Worm (Caenorhabditis elegans) whole organism, late embryonic: ENCODE data around the gene F47C12.8.

ENCODE experiments used
- K09A11.1 ChIP-seq: sonication (generic microtip); optimal IDR thresholded peaks from 2 replicates; lab custom pipeline; 2017; ENCODE audit warnings: antibody characterized with exemption, mild to moderate bottlenecking, missing genetic modification characterization, missing compliant biosample characterization; ENCODE audit not compliant: insufficient read depth
- ahr-1 ChIP-seq: sonication (generic microtip); optimal IDR thresholded peaks from 2 replicates; lab custom pipeline; 2016; ENCODE audit warnings: missing genetic modification characterization, missing compliant biosample characterization
- ama-1 ChIP-seq: fragments of 150-350 bp; optimal IDR thresholded peaks from 2 replicates; lab custom pipeline; 2014
- ceh-14 ChIP-seq: sonication (generic microtip); optimal IDR thresholded peaks from 2 replicates; lab custom pipeline; 2016; ENCODE audit warnings: missing genotype, missing genetic modification characterization, missing compliant biosample characterization
- ceh-18 ChIP-seq: sonication (generic microtip); optimal IDR thresholded peaks from 2 replicates; lab custom pipeline; 2016; ENCODE audit warnings: missing genetic modification characterization, missing compliant biosample characterization
- ceh-22 ChIP-seq: sonication (generic microtip); optimal IDR thresholded peaks from 2 replicates; lab custom pipeline; 2017; ENCODE audit warnings: missing biosample characterization, missing genetic modification characterization
- ceh-30 ChIP-seq: fragments of 150-350 bp; optimal IDR thresholded peaks from 2 replicates; lab custom pipeline; 2014; ENCODE audit warnings: missing biosample characterization, missing genetic modification characterization
- ceh-31 ChIP-seq: sonication (generic microtip); optimal IDR thresholded peaks from 2 replicates; lab custom pipeline; 2016; ENCODE audit warnings: missing genetic modification characterization, missing compliant biosample characterization
- ceh-34 ChIP-seq: sonication (generic microtip); optimal IDR thresholded peaks from 2 replicates; lab custom pipeline; 2016; ENCODE audit warnings: mild to moderate bottlenecking, missing genetic modification characterization, missing compliant biosample characterization
- ceh-45 ChIP-seq: fragments of 200-800 bp; sonication (Bioruptor generic); IDR thresholded peaks from 2 replicates; pipeline ENCODE4 v1.3.6; 2022; ENCODE audit warnings: missing genetic modification reagents, missing genetic modification characterization, missing compliant biosample characterization
- ceh-6 ChIP-seq: fragments of 200-800 bp; sonication (Bioruptor generic); optimal IDR thresholded peaks from 2 replicates; lab custom pipeline; 2018; ENCODE audit warnings: mild to moderate bottlenecking, missing genetic modification characterization, missing compliant biosample characterization
- ceh-9 ChIP-seq: sonication (generic microtip); optimal IDR thresholded peaks from 2 replicates; lab custom pipeline; 2016; ENCODE audit warnings: mild to moderate bottlenecking, missing genetic modification characterization, inconsistent platforms, missing compliant biosample characterization
- che-1 ChIP-seq: sonication (generic microtip); optimal IDR thresholded peaks from 2 replicates; lab custom pipeline; 2016; ENCODE audit warnings: mild to moderate bottlenecking, missing genetic modification characterization, missing compliant biosample characterization
- dmd-4 ChIP-seq: sonication (generic microtip); optimal IDR thresholded peaks from 2 replicates; lab custom pipeline; 2016; ENCODE audit warnings: borderline replicate concordance, missing genetic modification characterization, missing compliant biosample characterization
- dve-1 ChIP-seq: sonication (generic microtip); optimal IDR thresholded peaks from 2 replicates; lab custom pipeline; 2017; ENCODE audit warnings: antibody characterized with exemption, mild to moderate bottlenecking, missing genetic modification characterization, missing compliant biosample characterization
- elt-2 ChIP-seq: sonication (generic microtip); optimal IDR thresholded peaks from 2 replicates; lab custom pipeline; 2016; ENCODE audit warnings: missing genetic modification reagents, missing genetic modification characterization, missing compliant biosample characterization
- elt-4 ChIP-seq: sonication (generic microtip); optimal IDR thresholded peaks from 2 replicates; lab custom pipeline; 2016; ENCODE audit warnings: missing genetic modification characterization, missing compliant biosample characterization
- ets-4 ChIP-seq: sonication (generic microtip); optimal IDR thresholded peaks from 2 replicates; lab custom pipeline; 2016; ENCODE audit warnings: missing genetic modification characterization, missing compliant biosample characterization
- fax-1 ChIP-seq: sonication (generic microtip); optimal IDR thresholded peaks from 2 replicates; lab custom pipeline; 2016; ENCODE audit warnings: missing genotype, missing genetic modification characterization, missing compliant biosample characterization
- fkh-10 ChIP-seq: fragments of 150-350 bp; optimal IDR thresholded peaks from 2 replicates; lab custom pipeline; 2014; ENCODE audit warnings: missing biosample characterization, missing genetic modification reagents, missing genetic modification characterization
- hlh-13 ChIP-seq: fragments of 200-800 bp; sonication (Bioruptor generic); optimal IDR thresholded peaks from 2 replicates; lab custom pipeline; 2018; ENCODE audit warnings: mild to moderate bottlenecking, missing genetic modification characterization, missing compliant biosample characterization
- hlh-15 ChIP-seq: sonication (generic microtip); optimal IDR thresholded peaks from 2 replicates; lab custom pipeline; 2016; ENCODE audit warnings: missing genetic modification characterization, missing compliant biosample characterization
- hlh-6 ChIP-seq: sonication (generic microtip); optimal IDR thresholded peaks from 2 replicates; lab custom pipeline; 2016; ENCODE audit warnings: missing genotype, missing genetic modification characterization, missing compliant biosample characterization
- madf-2 ChIP-seq: sonication (generic microtip); optimal IDR thresholded peaks from 2 replicates; lab custom pipeline; 2017; ENCODE audit warnings: missing genetic modification characterization, missing compliant biosample characterization
- mec-3 ChIP-seq: sonication (generic microtip); optimal IDR thresholded peaks from 2 replicates; lab custom pipeline; 2016; ENCODE audit warnings: borderline replicate concordance, missing genetic modification characterization, missing compliant biosample characterization
- nhr-232 ChIP-seq: sonication (generic microtip); optimal IDR thresholded peaks from 2 replicates; lab custom pipeline; 2016; ENCODE audit warnings: missing genetic modification characterization, missing compliant biosample characterization
- pag-3 ChIP-seq: sonication (generic microtip); optimal IDR thresholded peaks from 2 replicates; lab custom pipeline; 2016; ENCODE audit warnings: missing compliant biosample characterization, missing genetic modification characterization, borderline replicate concordance
- pat-9 ChIP-seq: fragments of 200-800 bp; sonication (Bioruptor generic); optimal IDR thresholded peaks from 2 replicates; lab custom pipeline; 2018; ENCODE audit warnings: mild to moderate bottlenecking, missing genetic modification characterization, moderate library complexity, missing compliant biosample characterization
- pax-1 ChIP-seq: fragments of 150-350 bp; optimal IDR thresholded peaks from 2 replicates; lab custom pipeline; 2014; ENCODE audit warnings: missing biosample characterization, missing genetic modification characterization
- pha-2 ChIP-seq: sonication (generic microtip); optimal IDR thresholded peaks from 2 replicates; lab custom pipeline; 2017; ENCODE audit warnings: mild to moderate bottlenecking, missing genetic modification characterization, missing compliant biosample characterization
- pha-4 ChIP-seq: fragments of 150-350 bp; optimal IDR thresholded peaks from 2 replicates; lab custom pipeline; 2018; ENCODE audit warnings: missing biosample characterization, missing genetic modification reagents, missing genetic modification characterization
- pros-1 ChIP-seq: fragments of 150-350 bp; optimal IDR thresholded peaks from 2 replicates; lab custom pipeline; 2014; ENCODE audit warnings: missing biosample characterization, missing genetic modification reagents, missing genetic modification characterization
- sdc-2 ChIP-seq: sonication (generic microtip); optimal IDR thresholded peaks from 2 replicates; lab custom pipeline; 2016; ENCODE audit warnings: missing genotype, missing genetic modification characterization, missing compliant biosample characterization
- sox-4 ChIP-seq: sonication (generic microtip); optimal IDR thresholded peaks from 2 replicates; lab custom pipeline; 2017; ENCODE audit warnings: mild to moderate bottlenecking, missing genetic modification characterization, inconsistent platforms, missing compliant biosample characterization
- syd-9 ChIP-seq: sonication (generic microtip); optimal IDR thresholded peaks from 2 replicates; lab custom pipeline; 2016; ENCODE audit warnings: mild to moderate bottlenecking, missing genetic modification characterization, moderate library complexity, missing compliant biosample characterization
- tbx-2 ChIP-seq: sonication (generic microtip); optimal IDR thresholded peaks from 2 replicates; lab custom pipeline; 2016; ENCODE audit warnings: missing genetic modification characterization, missing compliant biosample characterization
- tbx-7 ChIP-seq: sonication (generic microtip); optimal IDR thresholded peaks from 2 replicates; lab custom pipeline; 2016; ENCODE audit warnings: missing genotype, missing genetic modification characterization, missing compliant biosample characterization
- unc-3 ChIP-seq, 2 experiments: fragments of 200-800 bp in 1 of 2; sonication (Bioruptor generic) in 1 of 2; sonication (generic microtip) in 1 of 2; conservative IDR thresholded peaks in 1 of 2; optimal IDR thresholded peaks in 1 of 2; 2 replicates each; pipeline versions ENCODE4 v1.3.6 to Lab custom; 2016 to 2022; ENCODE audit warnings: missing compliant biosample characterization in 2 of 2, missing genetic modification characterization in 2 of 2, missing genetic modification reagents in 1 of 2
- unc-42 ChIP-seq: sonication (generic microtip); optimal IDR thresholded peaks from 2 replicates; lab custom pipeline; 2016; ENCODE audit warnings: missing genotype, missing genetic modification characterization, missing compliant biosample characterization
- unc-55 ChIP-seq: sonication (generic microtip); optimal IDR thresholded peaks from 2 replicates; lab custom pipeline; 2017; ENCODE audit warnings: missing biosample characterization, missing genetic modification reagents, missing genetic modification characterization
- zip-5 ChIP-seq: sonication (generic microtip); optimal IDR thresholded peaks from 2 replicates; lab custom pipeline; 2016; ENCODE audit warnings: missing genetic modification characterization, missing compliant biosample characterization
- ztf-16 ChIP-seq: sonication (generic microtip); optimal IDR thresholded peaks from 2 replicates; lab custom pipeline; 2017; ENCODE audit warnings: missing genetic modification characterization, missing compliant biosample characterization

Gene F47C12.8

ce11 chrIV:4042274-4042673 lies 43.9 kb upstream of the F47C12.8 start, which contains the start of gene cdc-73 (continued):
- TF ChIP-seq zip-5 (tag; lab: Kevin White, UChicago) (peak; percentile 46), tbx-7 (tag; lab: Kevin White, UChicago) (peak; percentile 72), ceh-31 (peak; percentile 87), elt-2 (tag; lab: Kevin White, UChicago) (peak; percentile 36), ahr-1 (tag; lab: Kevin White, UChicago) (peak; percentile 50), ceh-18 (no peak), ama-1 (lab: Kevin White, UChicago) (no peak), hlh-6 (tag; lab: Kevin White, UChicago) (no peak), elt-4 (tag; lab: Kevin White, UChicago) (no peak), syd-9 (no peak), ztf-16 (tag; lab: Kevin White, UChicago) (no peak), ceh-30 (tag; lab: Kevin White, UChicago) (no peak), ceh-34 (tag; lab: Kevin White, UChicago) (peak; percentile 5), ceh-6 (GFP tag; lab: Kevin White, UChicago) (no peak), tbx-2 (tag; lab: Kevin White, UChicago) (peak; percentile 72), K09A11.1 (no peak), pax-1 (tag; lab: Kevin White, UChicago) (no peak), pag-3 (peak; percentile 9), ceh-22 (no peak), ceh-9 (tag; lab: Kevin White, UChicago) (no peak), unc-3 (GFP tag; conservative IDR thresholded peaks at IDR 0.05; lab: Robert Waterston, UW) (no peak), unc-3 (tag; optimal IDR thresholded peaks at IDR 0.05; lab: Kevin White, UChicago) (no peak), fkh-10 (GFP tag; lab: Kevin White, UChicago) (no peak), unc-55 (GFP tag; lab: Kevin White, UChicago) (no peak), nhr-232 (tag; lab: Kevin White, UChicago) (no peak), ceh-45 (GFP tag; lab: Robert Waterston, UW) (no peak), hlh-15 (no peak), ceh-14 (tag; lab: Kevin White, UChicago) (peak; percentile 55)

ce11 chrIV:4041006-4041405 lies 42.6 kb upstream of the F47C12.8 start:
- TF ChIP-seq pha-2 (tag; lab: Kevin White, UChicago) (no peak), hlh-13 (GFP tag; lab: Kevin White, UChicago) (no peak), nhr-232 (tag; lab: Kevin White, UChicago) (no peak), elt-2 (tag; lab: Kevin White, UChicago) (no peak), fax-1 (tag; lab: Kevin White, UChicago) (no peak), pros-1 (tag; lab: Kevin White, UChicago) (no peak), zip-5 (tag; lab: Kevin White, UChicago) (no peak), madf-2 (tag; lab: Kevin White, UChicago) (no peak), pha-4 (tag; lab: Kevin White, UChicago) (no peak)

ce11 chrIV:4039984-4040383 lies 41.6 kb upstream of the F47C12.8 start, which contains the start of gene F35F11.2:
Gene F35F11.2 (plus strand): TSS chrIV:4040284.
- TF ChIP-seq pax-1 (tag; lab: Kevin White, UChicago): no peak
- no peak for TF ChIP-seq pros-1 (tag; lab: Kevin White, UChicago)
- no peak for TF ChIP-seq pat-9 (tag; lab: Kevin White, UChicago)
- TF ChIP-seq sox-4 (tag; lab: Kevin White, UChicago): no peak
- no peak for TF ChIP-seq hlh-15
- no peak for TF ChIP-seq zip-5 (tag; lab: Kevin White, UChicago)
- no peak for TF ChIP-seq ceh-18
- no peak for TF ChIP-seq ceh-30 (tag; lab: Kevin White, UChicago)
- no peak for TF ChIP-seq ceh-34 (tag; lab: Kevin White, UChicago)
- TF ChIP-seq ets-4 (tag; lab: Kevin White, UChicago): no peak
- TF ChIP-seq, all 69 proteins: peak for 0

- no peak for TF ChIP-seq dve-1 (tag; lab: Kevin White, UChicago)
- TF ChIP-seq che-1 (tag; lab: Kevin White, UChicago): no peak
- TF ChIP-seq pat-9 (tag; lab: Kevin White, UChicago): no peak
- TF ChIP-seq unc-3 (GFP tag; conservative IDR thresholded peaks at IDR 0.05; lab: Robert Waterston, UW): no peak
- no peak for TF ChIP-seq unc-3 (tag; optimal IDR thresholded peaks at IDR 0.05; lab: Kevin White, UChicago)
- no peak for TF ChIP-seq mec-3 (tag; lab: Kevin White, UChicago)
- TF ChIP-seq sdc-2 (tag; lab: Kevin White, UChicago): peak; percentile 37
- no peak for TF ChIP-seq dmd-4 (tag; lab: Kevin White, UChicago)
- TF ChIP-seq unc-42: peak; percentile 87
- TF ChIP-seq ceh-18: peak; percentile 52
- TF ChIP-seq ceh-14 (tag; lab: Kevin White, UChicago): peak; percentile 42
- no peak for TF ChIP-seq hlh-6 (tag; lab: Kevin White, UChicago)
- peak; percentile 70 for TF ChIP-seq ceh-31
- no peak for TF ChIP-seq ets-4 (tag; lab: Kevin White, UChicago)
- TF ChIP-seq K09A11.1: no peak
- TF ChIP-seq tbx-2 (tag; lab: Kevin White, UChicago): peak; percentile 40
- TF ChIP-seq, all 69 proteins: peak for 6
Measured at ce11 chrIV:4034883-4035282, 36.5 kb upstream of the F47C12.8 start, which contains the start of gene hlh-30. Gene hlh-30 (minus strand): TSS chrIV:4034951.
